Worm (Caenorhabditis elegans): ENCODE results near the gene oac-15.

The oac-15 gene

DNA sequence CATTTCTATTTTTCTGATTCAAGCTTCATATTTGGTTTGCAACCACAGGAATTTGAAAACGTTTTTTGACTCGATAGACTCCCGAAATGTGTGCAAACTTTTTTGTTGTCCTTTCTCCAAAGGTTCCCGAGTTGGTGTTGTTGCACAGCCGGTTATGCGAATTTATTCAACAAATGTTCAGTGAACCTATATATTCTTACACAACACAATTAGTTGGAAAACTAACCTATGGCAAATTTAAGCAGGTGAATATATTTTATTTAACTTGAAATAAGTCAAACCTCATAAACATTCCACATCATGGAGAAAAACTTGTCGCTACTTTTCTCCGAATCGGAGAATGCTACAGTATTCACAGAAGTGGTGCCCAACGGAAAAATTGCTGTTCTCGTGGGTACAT, 26.4 kb downstream of the oac-15 start, which contains the start of gene srz-14:
TSS of gene srz-14 (plus strand) at position 301 of the 400 bp plus-strand sequence.
- TF ChIP-seq tbx-11 (GFP tag; IDR thresholded peaks at IDR 0.05) (no peak), sea-1 (GFP tag; conservative IDR thresholded peaks at IDR 0.05) (no peak)

DNA sequence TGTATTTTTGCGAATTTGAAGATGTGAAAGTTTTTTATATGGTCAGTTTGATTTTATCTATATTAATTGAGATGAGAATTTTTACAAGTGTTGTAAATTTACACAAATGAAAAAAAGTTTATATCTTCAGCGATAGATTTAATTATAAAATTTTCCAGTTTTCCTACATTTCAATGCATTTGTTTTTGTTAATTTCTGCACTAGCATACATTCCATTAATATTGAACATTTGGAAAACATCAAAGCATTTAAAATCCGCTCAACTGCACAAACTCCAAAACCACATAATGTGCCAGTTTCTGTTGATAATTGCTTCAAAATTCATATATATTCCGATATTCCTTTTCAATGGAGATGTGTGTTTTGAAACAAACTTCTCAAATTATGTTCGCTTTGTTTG, 26.8 kb downstream of the oac-15 start, which contains the start of gene srh-277:
TSS of gene srh-277 (plus strand) at position 301 of the 400 bp plus-strand sequence.
- TF ChIP-seq tbx-37 (GFP tag; conservative IDR thresholded peaks at IDR 0.05) (no peak), hmg-4 (GFP tag; optimal IDR thresholded peaks at IDR 0.05) (no peak), hnd-1 (tag; optimal IDR thresholded peaks at IDR 0.05) (no peak), aly-1 (tag; optimal IDR thresholded peaks at IDR 0.05) (no peak)

DNA sequence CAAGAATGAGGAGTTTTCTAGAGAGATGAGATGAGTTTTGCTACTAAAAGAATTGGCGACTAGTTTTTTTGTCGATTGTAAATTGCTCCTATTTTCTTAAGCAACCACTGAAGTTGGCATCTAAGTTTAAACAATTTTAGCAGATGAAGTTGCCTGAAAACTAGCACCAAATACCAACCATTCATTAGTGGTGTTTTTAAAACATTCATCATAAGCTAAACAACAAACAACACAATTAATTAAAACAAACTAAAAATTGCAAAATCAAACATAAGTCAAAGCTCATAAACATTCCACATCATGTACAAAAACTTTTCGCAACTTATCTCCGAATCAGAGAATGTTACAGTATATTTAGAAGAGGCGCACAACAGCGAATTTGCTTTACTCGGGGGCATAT, 27.6 kb downstream of the oac-15 start, which contains the start of gene srz-13:
TSS of gene srz-13 (plus strand) at position 301 of the 400 bp plus-strand sequence.
- TF ChIP-seq tbx-37 (GFP tag; conservative IDR thresholded peaks at IDR 0.05): no peak
- TF ChIP-seq hmg-4 (GFP tag; optimal IDR thresholded peaks at IDR 0.05): no peak
- no peak for TF ChIP-seq hmbx-1 (tag; optimal IDR thresholded peaks at IDR 0.05)
- no peak for TF ChIP-seq scrt-1 (GFP tag; IDR thresholded peaks at IDR 0.05)
- no peak for TF ChIP-seq flt-1 (GFP tag; IDR thresholded peaks at IDR 0.05)
- no peak for TF ChIP-seq B0310.2 (tag; optimal IDR thresholded peaks at IDR 0.05)
- TF ChIP-seq hnd-1 (tag; optimal IDR thresholded peaks at IDR 0.05): no peak
- no peak for TF ChIP-seq aly-1 (tag; optimal IDR thresholded peaks at IDR 0.05)
- TF ChIP-seq ceh-13 (GFP tag; optimal IDR thresholded peaks at IDR 0.05): no peak
- no peak for TF ChIP-seq sea-1 (GFP tag; conservative IDR thresholded peaks at IDR 0.05)
- no peak for TF ChIP-seq ceh-36 (tag; optimal IDR thresholded peaks at IDR 0.05)
- TF ChIP-seq tbx-11 (GFP tag; IDR thresholded peaks at IDR 0.05): no peak
- TF ChIP-seq pes-1 (GFP tag; IDR thresholded peaks at IDR 0.05): no peak
- no peak for TF ChIP-seq ama-1 (optimal IDR thresholded peaks at IDR 0.05)
- no peak for TF ChIP-seq F13C5.2 (tag; optimal IDR thresholded peaks at IDR 0.05)
- TF ChIP-seq tra-4 (tag; optimal IDR thresholded peaks at IDR 0.05): no peak

DNA sequence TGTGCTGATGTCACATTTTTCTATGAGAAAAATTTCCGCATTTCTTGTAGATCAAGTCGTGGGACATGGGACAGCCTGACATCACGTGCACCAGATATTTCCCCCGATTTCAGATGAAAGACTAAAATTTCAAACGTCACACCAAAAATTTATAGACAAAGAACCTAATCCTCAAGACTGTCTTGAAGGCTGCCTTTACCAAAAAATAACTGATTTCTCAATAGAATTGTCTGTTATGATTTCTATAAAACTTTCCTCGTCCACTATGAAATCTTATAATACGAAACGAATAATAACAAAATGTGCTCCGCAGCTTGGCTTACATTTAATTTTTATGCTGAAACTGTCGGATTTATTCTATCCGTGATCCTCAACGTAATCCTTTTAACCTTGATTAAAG, 29.4 kb downstream of the oac-15 start, which contains the start of gene str-106:
TSS of gene str-106 (plus strand) at position 301 of the 400 bp plus-strand sequence.
- TF ChIP-seq tbx-37 (GFP tag; conservative IDR thresholded peaks at IDR 0.05) (no peak), hnd-1 (tag; optimal IDR thresholded peaks at IDR 0.05) (no peak), ceh-13 (GFP tag; optimal IDR thresholded peaks at IDR 0.05) (no peak), aly-1 (tag; optimal IDR thresholded peaks at IDR 0.05) (no peak), flt-1 (GFP tag; IDR thresholded peaks at IDR 0.05) (no peak), B0310.2 (tag; optimal IDR thresholded peaks at IDR 0.05) (no peak), sea-1 (GFP tag; conservative IDR thresholded peaks at IDR 0.05) (no peak), hmbx-1 (tag; optimal IDR thresholded peaks at IDR 0.05) (no peak), ceh-36 (tag; optimal IDR thresholded peaks at IDR 0.05) (no peak)

DNA sequence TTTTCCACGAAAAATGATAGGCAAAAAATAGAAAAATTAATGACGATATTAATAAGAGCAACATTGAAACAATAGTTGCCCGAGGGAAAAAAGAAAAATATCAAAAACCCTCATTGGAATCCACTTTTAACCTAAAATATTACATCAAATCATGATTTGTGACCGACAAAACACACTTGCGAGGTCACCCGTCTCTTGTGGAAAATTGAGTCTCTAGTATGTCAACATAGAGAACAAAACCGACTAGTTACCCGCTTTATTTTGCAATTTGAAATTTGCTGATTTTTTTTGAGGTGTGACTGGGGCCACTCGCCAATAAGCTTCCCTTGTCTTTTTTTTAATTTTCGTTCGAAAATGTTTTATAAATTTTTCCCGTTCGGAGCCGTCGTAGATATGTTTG, 34.0 kb downstream of the oac-15 start, which contains the start of gene cyp-33D1:
TSS of gene cyp-33D1 (minus strand) at position 101 of the 400 bp plus-strand sequence.
- no peak for TF ChIP-seq ets-7 (tag; optimal IDR thresholded peaks at IDR 0.05)
- TF ChIP-seq aly-1 (tag; optimal IDR thresholded peaks at IDR 0.05): no peak
- no peak for TF ChIP-seq ama-1 (optimal IDR thresholded peaks at IDR 0.05)
- TF ChIP-seq ceh-36 (tag; optimal IDR thresholded peaks at IDR 0.05): no peak
- TF ChIP-seq pes-1 (GFP tag; IDR thresholded peaks at IDR 0.05): no peak
- no peak for TF ChIP-seq hmg-4 (GFP tag; optimal IDR thresholded peaks at IDR 0.05)
- TF ChIP-seq flt-1 (GFP tag; IDR thresholded peaks at IDR 0.05): no peak
- no peak for TF ChIP-seq scrt-1 (GFP tag; IDR thresholded peaks at IDR 0.05)

DNA sequence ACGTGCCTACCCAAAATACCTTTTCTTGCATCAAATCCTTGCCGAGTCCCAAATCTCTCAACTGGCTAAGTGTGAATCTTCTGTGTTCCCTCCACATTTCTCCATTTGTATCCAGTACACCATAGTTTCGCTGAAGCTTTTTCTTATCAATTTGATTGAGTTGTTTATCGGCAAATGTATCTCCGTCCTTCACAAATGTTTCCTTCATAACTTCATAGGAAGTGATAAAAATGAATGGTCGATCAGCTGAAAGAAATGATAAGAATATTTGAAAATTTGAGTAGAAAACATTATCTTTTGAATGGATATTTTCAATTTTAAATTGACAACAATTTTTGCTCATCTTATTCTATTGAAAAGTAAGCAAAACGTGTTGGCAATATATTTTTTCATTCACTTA, 34.5 kb downstream of the oac-15 start:
- no peak for TF ChIP-seq tra-4 (tag; optimal IDR thresholded peaks at IDR 0.05)
- no peak for TF ChIP-seq tbx-37 (GFP tag; conservative IDR thresholded peaks at IDR 0.05)

DNA sequence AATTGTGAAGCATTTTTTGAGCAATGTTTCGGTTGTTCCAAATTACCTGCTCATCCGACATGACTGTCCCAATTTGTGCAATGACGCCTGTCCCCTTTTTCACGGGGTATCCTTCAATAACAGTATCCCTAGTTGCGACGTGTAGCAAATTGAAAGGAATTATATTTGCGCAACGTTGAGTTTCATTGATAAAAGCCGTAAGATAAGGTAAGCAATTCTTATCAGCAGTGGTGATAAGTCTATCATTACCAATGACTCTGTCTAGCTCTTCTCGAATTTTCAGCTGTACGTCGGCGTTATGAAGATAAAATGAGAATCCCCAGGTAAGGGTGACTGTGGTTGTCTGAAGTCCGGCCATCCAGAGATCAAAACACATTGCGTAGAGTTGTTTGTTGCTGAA, 35.6 kb downstream of the oac-15 start:
- TF ChIP-seq ceh-13 (GFP tag; optimal IDR thresholded peaks at IDR 0.05): no peak

DNA sequence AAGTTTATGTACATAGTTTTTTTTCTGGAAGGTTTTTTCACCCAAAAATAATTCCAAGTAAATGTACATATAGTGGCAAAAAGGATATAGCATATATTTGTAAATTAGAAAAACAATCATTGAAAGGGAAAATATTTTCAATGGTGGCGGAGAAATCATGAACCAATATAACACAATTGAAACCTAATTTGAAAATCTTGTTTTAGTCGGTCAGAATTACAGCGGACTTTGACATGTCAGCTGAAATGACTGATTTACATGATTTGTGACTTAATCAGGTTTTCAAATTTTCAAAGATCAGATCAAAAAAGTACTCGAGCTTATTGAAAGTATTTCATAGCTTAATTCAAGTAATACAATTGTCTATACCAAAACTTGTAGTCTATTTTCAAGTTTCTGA, 38.0 kb downstream of the oac-15 start, which contains the start of gene K05D4.9:
TSS of gene K05D4.9 (minus strand) at position 101 of the 400 bp plus-strand sequence.
- TF ChIP-seq flt-1 (GFP tag; IDR thresholded peaks at IDR 0.05): no peak
- TF ChIP-seq tra-4 (tag; optimal IDR thresholded peaks at IDR 0.05): no peak
- no peak for TF ChIP-seq hmg-4 (GFP tag; optimal IDR thresholded peaks at IDR 0.05)
- no peak for TF ChIP-seq sea-1 (GFP tag; conservative IDR thresholded peaks at IDR 0.05)
- TF ChIP-seq tbx-11 (GFP tag; IDR thresholded peaks at IDR 0.05): no peak

DNA sequence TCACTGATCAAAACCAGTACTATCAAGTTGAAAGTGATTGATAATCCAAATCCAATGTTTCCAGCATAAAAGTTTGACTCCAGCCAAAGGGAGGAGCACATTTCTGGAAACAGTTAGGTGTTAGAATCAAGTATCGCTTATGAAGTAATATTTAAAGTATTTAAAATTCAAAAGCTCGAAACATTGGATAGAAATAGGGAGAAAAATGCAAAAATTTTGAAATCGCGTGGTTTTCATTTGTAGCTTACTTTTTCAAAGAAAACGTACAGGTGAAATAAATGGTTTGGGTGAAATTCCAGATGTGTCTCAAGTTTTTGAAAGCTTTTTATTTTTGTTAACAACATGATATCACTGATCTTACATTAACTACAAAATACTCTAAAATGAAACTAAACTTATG, 40.7 kb downstream of the oac-15 start, which contains the start of gene str-111:
TSS of gene str-111 (minus strand) at position 101 of the 400 bp plus-strand sequence.
- TF ChIP-seq sea-1 (GFP tag; conservative IDR thresholded peaks at IDR 0.05): no peak
- TF ChIP-seq B0310.2 (tag; optimal IDR thresholded peaks at IDR 0.05): no peak
- no peak for TF ChIP-seq hmbx-1 (tag; optimal IDR thresholded peaks at IDR 0.05)
- TF ChIP-seq hmg-4 (GFP tag; optimal IDR thresholded peaks at IDR 0.05): no peak

DNA sequence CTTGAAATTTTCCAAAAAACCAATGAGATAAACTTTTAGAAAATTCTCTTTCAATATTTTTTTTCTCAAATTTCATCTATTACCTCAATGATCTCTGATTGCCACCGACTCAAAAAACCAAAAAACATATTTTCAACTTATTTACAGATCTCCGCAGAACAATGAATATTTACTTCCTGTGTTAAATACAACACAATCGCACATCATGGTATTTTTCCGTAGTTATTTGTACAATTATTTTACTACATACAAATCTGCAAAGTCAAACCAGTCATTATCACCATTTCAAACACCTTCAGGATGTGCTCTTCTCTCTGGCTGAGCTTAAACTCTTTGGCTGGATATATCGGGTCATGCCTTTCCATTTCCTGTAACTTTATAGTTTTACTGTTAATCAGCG, 43.8 kb downstream of the oac-15 start, which contains the start of gene str-108:
TSS of gene str-108 (plus strand) at position 301 of the 400 bp plus-strand sequence.
- TF ChIP-seq flt-1 (GFP tag; IDR thresholded peaks at IDR 0.05) (no peak), scrt-1 (GFP tag; IDR thresholded peaks at IDR 0.05) (no peak), ama-1 (optimal IDR thresholded peaks at IDR 0.05) (no peak), tra-4 (tag; optimal IDR thresholded peaks at IDR 0.05) (no peak), hmg-4 (GFP tag; optimal IDR thresholded peaks at IDR 0.05) (no peak), aly-1 (tag; optimal IDR thresholded peaks at IDR 0.05) (no peak), tbx-11 (GFP tag; IDR thresholded peaks at IDR 0.05) (no peak), ceh-13 (GFP tag; optimal IDR thresholded peaks at IDR 0.05) (no peak), tbx-37 (GFP tag; conservative IDR thresholded peaks at IDR 0.05) (no peak)

All from whole organism, early embryonic.